Worm (Caenorhabditis elegans): ENCODE results near the gene K03H1.13.

The K03H1.13 gene

ce11 chrIII:9913722-9914121 is 36.4 kb downstream of the K03H1.13 start, which contains the start of gene cbp-3:
TSS of gene cbp-3 (plus strand) at chrIII:9913993.
- TF ChIP-seq jun-1 (tag; optimal IDR thresholded peaks at IDR 0.05) (no peak), elt-2 (tag; optimal IDR thresholded peaks at IDR 0.05) (peak; percentile 83), pqm-1 (tag; optimal IDR thresholded peaks at IDR 0.05) (peak; percentile 93), pha-4 (tag; optimal IDR thresholded peaks at IDR 0.05) (peak; percentile 66)

- no peak for TF ChIP-seq elt-1 (tag; optimal IDR thresholded peaks at IDR 0.05)
- TF ChIP-seq elt-2 (tag; optimal IDR thresholded peaks at IDR 0.05): peak; percentile 17
Observed at ce11 chrIII:9912998-9913397, 37.1 kb downstream of the K03H1.13 start.

- TF ChIP-seq mdl-1 (tag; optimal IDR thresholded peaks at IDR 0.05) (no peak), fkh-10 (GFP tag; optimal IDR thresholded peaks at IDR 0.05) (no peak), snpc-4 (tag; optimal IDR thresholded peaks at IDR 0.05) (no peak), nfya-1 (tag; optimal IDR thresholded peaks at IDR 0.05; ENCODE audit: insufficient read depth) (no peak), nhr-77 (tag; optimal IDR thresholded peaks at IDR 0.05) (no peak), nhr-25 (tag; optimal IDR thresholded peaks at IDR 0.05) (no peak), nhr-12 (tag; optimal IDR thresholded peaks at IDR 0.05) (no peak), hmg-11 (tag; optimal IDR thresholded peaks at IDR 0.05) (no peak), egl-5 (tag; optimal IDR thresholded peaks at IDR 0.05) (no peak)
Observed at ce11 chrIII:9912501-9912900, 37.6 kb downstream of the K03H1.13 start.

ce11 chrIII:9910608-9911479 is 39.3 kb downstream of the K03H1.13 start, which contains the start of the genes cyld-1 and F40F12.9:
TSS of gene cyld-1 (minus strand) at chrIII:9910658.
TSS of gene F40F12.9 (plus strand) at chrIII:9911328.
- no peak for TF ChIP-seq R02D3.7 (tag; optimal IDR thresholded peaks at IDR 0.05)
- no peak for TF ChIP-seq tbx-2 (tag; optimal IDR thresholded peaks at IDR 0.05)
- peak; percentile 45 for TF ChIP-seq elt-2 (tag; optimal IDR thresholded peaks at IDR 0.05)
- TF ChIP-seq nhr-12 (tag; optimal IDR thresholded peaks at IDR 0.05): no peak
- TF ChIP-seq ceh-82 (tag; optimal IDR thresholded peaks at IDR 0.05): no peak
- TF ChIP-seq pha-4 (tag; optimal IDR thresholded peaks at IDR 0.05): peak; percentile 87

- TF ChIP-seq mml-1 (tag; optimal IDR thresholded peaks at IDR 0.05): no peak
- TF ChIP-seq unc-62 (GFP tag; optimal IDR thresholded peaks at IDR 0.05): no peak
- no peak for TF ChIP-seq ZK546.5 (tag; optimal IDR thresholded peaks at IDR 0.05)
- TF ChIP-seq jun-1 (tag; optimal IDR thresholded peaks at IDR 0.05): no peak
- no peak for TF ChIP-seq lsy-12 (tag; optimal IDR thresholded peaks at IDR 0.05)
- no peak for TF ChIP-seq pqm-1 (tag; optimal IDR thresholded peaks at IDR 0.05)
- TF ChIP-seq R02D3.7 (tag; optimal IDR thresholded peaks at IDR 0.05): no peak
- no peak for TF ChIP-seq ztf-11 (tag; optimal IDR thresholded peaks at IDR 0.05)
- TF ChIP-seq ceh-9 (tag; optimal IDR thresholded peaks at IDR 0.05): no peak
- no peak for TF ChIP-seq unc-39 (tag; optimal IDR thresholded peaks at IDR 0.05)
- TF ChIP-seq sea-2 (GFP tag; optimal IDR thresholded peaks at IDR 0.05): no peak
- TF ChIP-seq nfya-1 (tag; optimal IDR thresholded peaks at IDR 0.05; ENCODE audit: insufficient read depth): no peak
- TF ChIP-seq nhr-25 (tag; optimal IDR thresholded peaks at IDR 0.05): no peak
- no peak for TF ChIP-seq nhr-77 (tag; optimal IDR thresholded peaks at IDR 0.05)
Observed at ce11 chrIII:9908769-9909168, 41.4 kb downstream of the K03H1.13 start.

- TF ChIP-seq nhr-28 (tag; optimal IDR thresholded peaks at IDR 0.05) (no peak), lin-15B (tag; optimal IDR thresholded peaks at IDR 0.05) (no peak), pha-4 (tag; optimal IDR thresholded peaks at IDR 0.05) (peak; percentile 25), unc-39 (tag; optimal IDR thresholded peaks at IDR 0.05) (no peak), nhr-23 (tag; optimal IDR thresholded peaks at IDR 0.05) (peak; percentile 49), nhr-11 (tag; optimal IDR thresholded peaks at IDR 0.05) (no peak), fkh-2 (tag; optimal IDR thresholded peaks at IDR 0.05) (no peak), nhr-43 (tag; optimal IDR thresholded peaks at IDR 0.05; ENCODE audit: poor library complexity, severe bottlenecking) (peak; percentile 28), ceh-28 (tag; optimal IDR thresholded peaks at IDR 0.05) (no peak), mml-1 (tag; optimal IDR thresholded peaks at IDR 0.05) (no peak), tbx-2 (tag; optimal IDR thresholded peaks at IDR 0.05) (no peak)
Observed at ce11 chrIII:9907574-9907973, 42.6 kb downstream of the K03H1.13 start.
